Fruit fly (Drosophila melanogaster) whole organism, wandering third instar larva: ENCODE measurements around the gene CG42470.

Experiments
- Abd-B ChIP-seq: fragments of >200 bp; optimal IDR thresholded peaks from 2 replicates; lab custom pipeline; 2017; ENCODE audit warnings: missing biosample characterization, missing genetic modification characterization
- CG32264 ChIP-seq: fragments of 200-800 bp; sonication (Bioruptor generic); optimal IDR thresholded peaks from 2 replicates; lab custom pipeline; 2016; ENCODE audit warnings: missing biosample characterization, missing genetic modification characterization
- CrebA ChIP-seq: fragments of 200-800 bp; sonication (Bioruptor generic); optimal IDR thresholded peaks from 2 replicates; lab custom pipeline; 2016; ENCODE audit warnings: missing biosample characterization, mild to moderate bottlenecking, missing genetic modification characterization, borderline replicate concordance
- Dif ChIP-seq: fragments of 200-275, 200-300 bp; sonication (Bioruptor generic); optimal IDR thresholded peaks from 2 replicates; lab custom pipeline; 2018; ENCODE audit warnings: missing biosample characterization, missing genetic modification characterization; ENCODE audit not compliant: partially characterized antibody
- HLH106 ChIP-seq: fragments of 200-800 bp; optimal IDR thresholded peaks from 3 replicates; lab custom pipeline; 2019; ENCODE audit warnings: missing biosample characterization, mild to moderate bottlenecking, missing genetic modification characterization, moderate library complexity
- Hnf4 ChIP-seq: fragments of 200-800 bp; sonication (Bioruptor generic); optimal IDR thresholded peaks from 2 replicates; lab custom pipeline; 2016; ENCODE audit warnings: missing biosample characterization, mild to moderate bottlenecking, missing genetic modification characterization
- Rel ChIP-seq, 2 experiments: fragments of 200-800 bp; sonication (Bioruptor generic) in 1 of 2; optimal IDR thresholded peaks; 2 replicates in 1 of 2; 3 replicates in 1 of 2; lab custom pipeline; 2016 to 2019; ENCODE audit warnings: mild to moderate bottlenecking in 2 of 2, missing biosample characterization in 2 of 2, missing genetic modification characterization in 2 of 2, moderate library complexity in 1 of 2
- Sp1 ChIP-seq: fragments of 200-800 bp; sonication (Bioruptor generic); optimal IDR thresholded peaks from 3 replicates; lab custom pipeline; 2019; ENCODE audit warnings: missing biosample characterization, mild to moderate bottlenecking, missing genetic modification characterization, moderate library complexity
- Vsx2 ChIP-seq: fragments of 200-300, 225-300 bp; sonication (Bioruptor generic); optimal IDR thresholded peaks from 2 replicates; lab custom pipeline; 2018; ENCODE audit warnings: missing biosample characterization, missing genetic modification characterization; ENCODE audit not compliant: partially characterized antibody
- br ChIP-seq: fragments of 200-800 bp; sonication (Bioruptor generic); optimal IDR thresholded peaks from 2 replicates; lab custom pipeline; 2016; ENCODE audit warnings: missing biosample characterization, missing genetic modification characterization
- brk ChIP-seq: fragments of 200-800 bp; sonication (Bioruptor generic); optimal IDR thresholded peaks from 2 replicates; lab custom pipeline; 2016; ENCODE audit warnings: missing biosample characterization, mild to moderate bottlenecking, missing genetic modification characterization
- dl ChIP-seq, 2 experiments: fragments of 175-275, 200-275 bp in 1 of 2; fragments of 200-275 bp in 1 of 2; sonication (Bioruptor generic); optimal IDR thresholded peaks; lab custom pipeline; 2018; ENCODE audit warnings: mild to moderate bottlenecking in 2 of 2, missing biosample characterization in 2 of 2, missing genetic modification characterization in 2 of 2, moderate library complexity in 2 of 2; ENCODE audit not compliant: partially characterized antibody in 2 of 2, insufficient read depth in 1 of 2
- ey ChIP-seq: fragments of 200-800 bp; sonication (Bioruptor generic); optimal IDR thresholded peaks from 2 replicates; lab custom pipeline; 2016; ENCODE audit warnings: missing biosample characterization, missing genetic modification characterization
- fru ChIP-seq: fragments of 200-800 bp; sonication (Bioruptor generic); optimal IDR thresholded peaks from 3 replicates; lab custom pipeline; 2016; ENCODE audit warnings: missing biosample characterization, mild to moderate bottlenecking, missing genetic modification characterization
- h ChIP-seq: fragments of 200-800 bp; sonication (Bioruptor generic); optimal IDR thresholded peaks from 3 replicates; lab custom pipeline; 2016; ENCODE audit warnings: missing biosample characterization, mild to moderate bottlenecking, missing genetic modification characterization
- lola ChIP-seq: fragments of >200 bp; optimal IDR thresholded peaks from 2 replicates; lab custom pipeline; 2017; ENCODE audit warnings: missing biosample characterization, missing genetic modification characterization
- pan ChIP-seq: fragments of >200 bp; optimal IDR thresholded peaks from 2 replicates; lab custom pipeline; 2017
- rgr ChIP-seq: fragments of 200-800 bp; sonication (Bioruptor generic); optimal IDR thresholded peaks from 3 replicates; lab custom pipeline; 2016; ENCODE audit warnings: missing biosample characterization, mild to moderate bottlenecking, missing genetic modification characterization
- tai ChIP-seq: sonication (Bioruptor generic); optimal IDR thresholded peaks from 2 replicates; lab custom pipeline; 2016; ENCODE audit warnings: missing biosample characterization, missing genetic modification characterization
- usp ChIP-seq: fragments of >200 bp; optimal IDR thresholded peaks from 2 replicates; lab custom pipeline; 2017; ENCODE audit warnings: missing biosample characterization, missing genetic modification characterization

The CG42470 gene

dm6 chr2L:11754402-11754801 lies 1.0 kb upstream of the CG42470 start, which contains the start of gene Sfp33A1:
Gene Sfp33A1, minus strand, starts transcription at chr2L:11754502.
- TF ChIP-seq Sp1 (GFP tag; lab: Kevin White, UChicago) (no peak), br (no peak), CrebA (GFP tag; lab: Kevin White, UChicago) (no peak), lola (GFP tag; lab: Kevin White, UChicago) (no peak), Dif (GFP tag; lab: Kevin White, UChicago) (no peak), Abd-B (GFP tag; lab: Kevin White, UChicago) (no peak), fru (no peak), usp (no peak), Hnf4 (GFP tag; lab: Kevin White, UChicago) (no peak), tai (no peak), dl (GFP tag; optimal IDR thresholded peaks at IDR 0.05; lab: Kevin White, UChicago; ENCODE audit: insufficient read depth in 1 of 2, partially characterized antibody in 2 of 2) (no peak)

- no peak for TF ChIP-seq brk
- TF ChIP-seq Hnf4 (GFP tag; lab: Kevin White, UChicago) = no peak
- TF ChIP-seq lola (GFP tag; lab: Kevin White, UChicago) = no peak
These were observed 567 bp upstream of the CG42470 start, which contains the start of gene CG42471 for dm6 chr2L:11753922-11754321. Gene CG42471, minus strand, starts transcription at chr2L:11754022.

DNA sequence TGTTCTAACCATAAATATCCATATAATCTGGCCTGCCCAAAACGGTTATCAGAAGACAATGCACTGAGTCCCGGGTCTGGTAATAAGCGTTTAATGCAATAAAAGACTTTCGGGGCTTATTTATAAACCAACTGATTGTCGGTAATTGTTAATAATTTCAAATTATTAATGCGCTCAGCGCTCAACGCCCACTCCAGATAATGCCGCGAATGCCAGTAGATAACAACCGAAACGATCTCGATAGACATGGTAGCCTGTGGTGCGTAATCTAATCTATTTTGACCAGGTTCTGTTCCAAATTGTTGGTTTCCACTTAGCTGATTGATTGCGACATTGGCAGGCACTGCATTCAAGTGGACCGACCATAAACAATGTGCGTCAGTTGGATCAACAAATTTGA lies 12.8 kb downstream of the CG42470 start:
- TF ChIP-seq Rel (GFP tag; optimal IDR thresholded peaks at IDR 0.05; lab: Kevin White, UChicago) (no peak), Rel (tag; optimal IDR thresholded peaks at IDR 0.05; lab: Kevin White, UChicago) (peak; percentile 2), h (peak; percentile 68), CrebA (GFP tag; lab: Kevin White, UChicago) (peak; percentile 42), rgr (no peak), CG32264 (GFP tag; lab: Kevin White, UChicago) (no peak)

- peak; percentile 3 for TF ChIP-seq Rel (GFP tag; optimal IDR thresholded peaks at IDR 0.05; lab: Kevin White, UChicago)
- TF ChIP-seq Rel (tag; optimal IDR thresholded peaks at IDR 0.05; lab: Kevin White, UChicago) = no peak
- peak; percentile 10 for TF ChIP-seq h
- TF ChIP-seq dl (GFP tag; optimal IDR thresholded peaks at IDR 0.05; lab: Kevin White, UChicago; ENCODE audit: insufficient read depth in 1 of 2, partially characterized antibody in 2 of 2) = no peak
- TF ChIP-seq Vsx2 (GFP tag; lab: Kevin White, UChicago) = peak; percentile 54
These were observed 14.8 kb downstream of the CG42470 start, which contains the start of gene Vha100-5 for dm6 chr2L:11738554-11738982. Gene Vha100-5, plus strand, starts transcription at chr2L:11738948.

dm6 chr2L:11737648-11738047 lies 15.7 kb downstream of the CG42470 start:
- TF ChIP-seq Abd-B (GFP tag; lab: Kevin White, UChicago) (no peak), h (peak; percentile 12), rgr (no peak), fru (no peak), pan (lab: Kevin White, UChicago) (no peak)

DNA sequence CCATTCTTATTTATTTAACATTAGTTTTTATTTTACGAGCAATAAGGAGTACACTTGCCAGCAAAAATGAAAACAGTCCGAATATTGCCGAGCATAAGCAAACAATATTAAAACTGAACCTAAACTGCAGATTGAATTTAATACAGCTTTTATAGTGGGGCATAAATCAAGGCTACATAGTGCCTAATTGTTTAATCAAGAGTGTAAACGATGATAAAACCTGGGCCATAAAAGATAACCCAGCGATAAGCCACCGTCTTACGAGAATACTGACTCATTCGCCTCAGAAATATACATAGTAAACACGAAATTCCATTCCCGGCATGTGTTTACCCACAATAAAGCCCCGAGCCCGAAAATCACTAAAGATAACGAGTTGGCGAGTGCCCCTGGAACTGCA lies 17.4 kb downstream of the CG42470 start:
- peak; percentile 43 for TF ChIP-seq CrebA (GFP tag; lab: Kevin White, UChicago)
- no peak for TF ChIP-seq Hnf4 (GFP tag; lab: Kevin White, UChicago)
- TF ChIP-seq HLH106 (tag; lab: Kevin White, UChicago) = peak; percentile 13
- no peak for TF ChIP-seq h
- no peak for TF ChIP-seq brk
- TF ChIP-seq Rel (GFP tag; optimal IDR thresholded peaks at IDR 0.05; lab: Kevin White, UChicago) = no peak
- peak; percentile 34 for TF ChIP-seq Rel (tag; optimal IDR thresholded peaks at IDR 0.05; lab: Kevin White, UChicago)
- peak; percentile 30 for TF ChIP-seq Sp1 (GFP tag; lab: Kevin White, UChicago)
- TF ChIP-seq lola (GFP tag; lab: Kevin White, UChicago) = no peak
- no peak for TF ChIP-seq ey (GFP tag; lab: Kevin White, UChicago)
